Fruit fly (Drosophila melanogaster) whole organism, wandering third instar larva: ENCODE measurements around the gene CG34408.

ENCODE experiments used
- Abd-B ChIP-seq: fragments of >200 bp; optimal IDR thresholded peaks from 2 replicates; lab custom pipeline; 2017; ENCODE audit warnings: missing biosample characterization, missing genetic modification characterization
- Hr78 ChIP-seq: fragments of >200 bp; optimal IDR thresholded peaks from 2 replicates; lab custom pipeline; 2017; ENCODE audit warnings: missing biosample characterization, missing genetic modification characterization
- Hr83 ChIP-seq: fragments of 200-300 bp; sonication (Bioruptor generic); optimal IDR thresholded peaks from 2 replicates; lab custom pipeline; 2016; ENCODE audit warnings: missing biosample characterization, mild to moderate bottlenecking, missing genetic modification characterization, moderate library complexity; ENCODE audit not compliant: poor library complexity, severe bottlenecking
- N ChIP-seq: fragments of >200 bp; optimal IDR thresholded peaks from 2 replicates; lab custom pipeline; 2018; ENCODE audit warnings: missing biosample characterization, missing external identifiers, missing genetic modification characterization
- br ChIP-seq: fragments of 200-800 bp; sonication (Bioruptor generic); optimal IDR thresholded peaks from 2 replicates; lab custom pipeline; 2016; ENCODE audit warnings: missing biosample characterization, missing genetic modification characterization
- fru ChIP-seq: fragments of 200-800 bp; sonication (Bioruptor generic); optimal IDR thresholded peaks from 3 replicates; lab custom pipeline; 2016; ENCODE audit warnings: missing biosample characterization, mild to moderate bottlenecking, missing genetic modification characterization
- h ChIP-seq: fragments of 200-800 bp; sonication (Bioruptor generic); optimal IDR thresholded peaks from 3 replicates; lab custom pipeline; 2016; ENCODE audit warnings: missing biosample characterization, mild to moderate bottlenecking, missing genetic modification characterization
- psq ChIP-seq: fragments of 200-800 bp; sonication (Bioruptor generic); optimal IDR thresholded peaks from 3 replicates; lab custom pipeline; 2017; ENCODE audit warnings: missing biosample characterization, mild to moderate bottlenecking, missing genetic modification characterization, moderate library complexity
- rgr ChIP-seq: fragments of 200-800 bp; sonication (Bioruptor generic); optimal IDR thresholded peaks from 3 replicates; lab custom pipeline; 2016; ENCODE audit warnings: missing biosample characterization, mild to moderate bottlenecking, missing genetic modification characterization
- tai ChIP-seq: sonication (Bioruptor generic); optimal IDR thresholded peaks from 2 replicates; lab custom pipeline; 2016; ENCODE audit warnings: missing biosample characterization, missing genetic modification characterization
- usp ChIP-seq: fragments of >200 bp; optimal IDR thresholded peaks from 2 replicates; lab custom pipeline; 2017; ENCODE audit warnings: missing biosample characterization, missing genetic modification characterization

dm6 chrX:10265213-10266017 is 45.5 kb downstream of the CG34408 start, which contains the start of gene CG12643:
- no peak for TF ChIP-seq Hr78 (GFP tag; lab: Kevin White, UChicago)
- TF ChIP-seq h (GFP tag; lab: Kevin White, UChicago) = peak; percentile 97
- no peak for TF ChIP-seq N
- peak; percentile 95 for TF ChIP-seq br (GFP tag; lab: Kevin White, UChicago)
- peak; percentile 94 for TF ChIP-seq psq (GFP tag; lab: Kevin White, UChicago)
- no peak for TF ChIP-seq Abd-B (GFP tag; lab: Kevin White, UChicago)
- TF ChIP-seq tai (GFP tag; lab: Kevin White, UChicago) = peak; percentile 87
- TF ChIP-seq usp (GFP tag; lab: Kevin White, UChicago) = no peak
- TF ChIP-seq Hr83 (GFP tag; lab: Kevin White, UChicago) = peak; percentile 81
- peak; percentile 97 for TF ChIP-seq fru
- peak; percentile 95 for TF ChIP-seq rgr (GFP tag; lab: Kevin White, UChicago)
